Fruit fly (Drosophila melanogaster): Measurements from ENCODE around the gene CG5861.

- TF ChIP-seq CTCF (optimal IDR thresholded peaks at IDR 0.05) (no peak), CG8478 (optimal IDR thresholded peaks at IDR 0.05) (no peak)
Measured at dm6 chr2L:16299466-16300311, 7.4 kb downstream of the CG5861 start, which contains the start of the genes heix and CG17328.

Measured in S2 (cell line).